Fruit fly (Drosophila melanogaster) whole organism, embryonic: ENCODE results near the gene p23.

ENCODE experiments used
- Atf-2 ChIP-seq: fragments of 200-800 bp; sonication (Bioruptor generic); optimal IDR thresholded peaks from 2 replicates; lab custom pipeline; 2016; ENCODE audit warnings: missing biosample characterization, missing genetic modification characterization
- CG10543 ChIP-seq: fragments of 200-800 bp; sonication (Bioruptor generic); optimal IDR thresholded peaks from 3 replicates; lab custom pipeline; 2017; ENCODE audit warnings: missing biosample characterization, mild to moderate bottlenecking, missing genetic modification characterization, moderate library complexity
- CG11456 ChIP-seq: fragments of 200-800 bp; sonication (Bioruptor generic); IDR thresholded peaks from 3 replicates; pipeline ENCODE4 v1.3.6; 2022; ENCODE audit warnings: missing biosample characterization, missing genetic modification characterization
- CG11723 ChIP-seq: fragments of 200-800 bp; sonication (Bioruptor generic); optimal IDR thresholded peaks from 2 replicates; lab custom pipeline; 2017; ENCODE audit warnings: missing biosample characterization, mild to moderate bottlenecking, missing genetic modification characterization
- CG12391 ChIP-seq: fragments of 200-800 bp; sonication (Bioruptor generic); optimal IDR thresholded peaks from 3 replicates; lab custom pipeline; 2018; ENCODE audit warnings: missing biosample characterization, mild to moderate bottlenecking, missing genetic modification characterization, moderate library complexity
- CG12659 ChIP-seq: fragments of 200-800 bp; sonication (Bioruptor generic); optimal IDR thresholded peaks from 3 replicates; lab custom pipeline; 2017; ENCODE audit warnings: mild to moderate bottlenecking, missing biosample characterization, missing genetic modification reagents, missing genetic modification characterization
- CG12744 ChIP-seq: fragments of 200-800 bp; sonication (Bioruptor generic); optimal IDR thresholded peaks from 2 replicates; lab custom pipeline; 2016; ENCODE audit warnings: missing biosample characterization, missing genetic modification characterization
- CG13424 ChIP-seq: fragments of 200-800 bp; sonication (Bioruptor generic); optimal IDR thresholded peaks from 2 replicates; lab custom pipeline; 2019; ENCODE audit warnings: missing biosample characterization, mild to moderate bottlenecking, missing genetic modification characterization, moderate library complexity
- CG15601 ChIP-seq: fragments of 200-800 bp; sonication (Bioruptor generic); optimal IDR thresholded peaks from 3 replicates; lab custom pipeline; 2019; ENCODE audit warnings: missing biosample characterization, mild to moderate bottlenecking, missing genetic modification characterization, moderate library complexity
- CG17568 ChIP-seq: fragments of 200-800 bp; sonication (Bioruptor generic); optimal IDR thresholded peaks from 2 replicates; lab custom pipeline; 2018; ENCODE audit warnings: missing biosample characterization, mild to moderate bottlenecking, missing genetic modification characterization, moderate library complexity
- CG3281 ChIP-seq: fragments of 200-800 bp; sonication (Bioruptor generic); optimal IDR thresholded peaks from 3 replicates; lab custom pipeline; 2017; ENCODE audit warnings: missing biosample characterization, mild to moderate bottlenecking, missing genetic modification characterization
- CG34224 ChIP-seq: fragments of 200-800 bp; sonication (Bioruptor generic); IDR thresholded peaks from 3 replicates; pipeline ENCODE4 v1.3.6; 2022; ENCODE audit warnings: missing biosample characterization, missing genetic modification characterization; ENCODE audit not compliant: partially characterized antibody
- CG43689 ChIP-seq: fragments of 200-800 bp; sonication (Bioruptor generic); IDR thresholded peaks from 2 replicates; pipeline ENCODE4 v1.3.6; 2022; ENCODE audit warnings: missing biosample characterization, missing genetic modification characterization
- CG4424 ChIP-seq: fragments of 200-800 bp; sonication (Bioruptor generic); optimal IDR thresholded peaks from 3 replicates; lab custom pipeline; 2016; ENCODE audit warnings: missing biosample characterization, missing genetic modification characterization
- CG4707 ChIP-seq: fragments of 200-800 bp; sonication (Bioruptor generic); optimal IDR thresholded peaks from 2 replicates; lab custom pipeline; 2018; ENCODE audit warnings: missing biosample characterization, mild to moderate bottlenecking, missing genetic modification characterization, moderate library complexity
- CG4730 ChIP-seq: fragments of 200-800 bp; sonication (Bioruptor generic); IDR thresholded peaks from 2 replicates; pipeline ENCODE4 v1.3.6; 2022; ENCODE audit warnings: missing biosample characterization, missing genetic modification characterization
- CG6791 ChIP-seq: fragments of 200-800 bp; sonication (Bioruptor generic); IDR thresholded peaks from 3 replicates; pipeline ENCODE4 v1.3.6; 2022; ENCODE audit warnings: missing biosample characterization, missing genetic modification characterization; ENCODE audit not compliant: partially characterized antibody
- CG7271 ChIP-seq: fragments of 200-800 bp; sonication (Bioruptor generic); optimal IDR thresholded peaks from 2 replicates; lab custom pipeline; 2018; ENCODE audit warnings: missing biosample characterization, mild to moderate bottlenecking, missing genetic modification characterization, moderate library complexity
- CG8281 ChIP-seq: fragments of 200-800 bp; sonication (Bioruptor generic); optimal IDR thresholded peaks from 2 replicates; lab custom pipeline; 2018; ENCODE audit warnings: missing biosample characterization, mild to moderate bottlenecking, missing genetic modification characterization, moderate library complexity
- CoRest ChIP-seq: fragments of 200-800 bp; sonication (Bioruptor generic); optimal IDR thresholded peaks from 3 replicates; lab custom pipeline; 2018; ENCODE audit warnings: missing biosample characterization, mild to moderate bottlenecking, missing genetic modification characterization, moderate library complexity
- Dad ChIP-seq: fragments of 200-800 bp; sonication (Bioruptor generic); optimal IDR thresholded peaks from 3 replicates; lab custom pipeline; 2016; ENCODE audit warnings: missing biosample characterization, missing genetic modification characterization
- Dip3 ChIP-seq: fragments of 200-800 bp; sonication (Bioruptor generic); optimal IDR thresholded peaks from 3 replicates; lab custom pipeline; 2016; ENCODE audit warnings: missing biosample characterization, missing genetic modification characterization
- Fer3 ChIP-seq: fragments of 200-800 bp; sonication (Bioruptor generic); optimal IDR thresholded peaks from 2 replicates; lab custom pipeline; 2018; ENCODE audit warnings: missing biosample characterization, mild to moderate bottlenecking, missing genetic modification characterization, moderate library complexity
- GATAe ChIP-seq: fragments of 200-800 bp; sonication (Bioruptor generic); conservative IDR thresholded peaks from 2 replicates; pipeline ENCODE4 v1.3.6; 2022; ENCODE audit warnings: missing biosample characterization, missing genetic modification characterization
- H2.0 ChIP-seq: fragments of 200-800 bp; sonication (Bioruptor generic); IDR thresholded peaks from 2 replicates; pipeline ENCODE4 v1.3.6; 2022; ENCODE audit warnings: missing biosample characterization, missing genetic modification characterization
- Hr51 ChIP-seq, 2 experiments: fragments of 200-800 bp; sonication (Bioruptor generic); optimal IDR thresholded peaks; 2 replicates in 1 of 2; 3 replicates in 1 of 2; lab custom pipeline; 2016 to 2018; ENCODE audit warnings: missing biosample characterization in 2 of 2, missing genetic modification characterization in 2 of 2, mild to moderate bottlenecking in 1 of 2, moderate library complexity in 1 of 2
- MESR4 ChIP-seq: fragments of 200-800 bp; sonication (Bioruptor generic); optimal IDR thresholded peaks from 2 replicates; lab custom pipeline; 2018; ENCODE audit warnings: missing biosample characterization, mild to moderate bottlenecking, missing genetic modification characterization, moderate library complexity
- Nf-YC ChIP-seq: fragments of 200-800 bp; optimal IDR thresholded peaks from 3 replicates; lab custom pipeline; 2019; ENCODE audit warnings: missing biosample characterization, mild to moderate bottlenecking, missing genetic modification characterization, moderate library complexity
- Sry-δ ChIP-seq: fragments of 200-800 bp; sonication (Bioruptor generic); optimal IDR thresholded peaks from 2 replicates; lab custom pipeline; 2016; ENCODE audit warnings: missing biosample characterization, missing genetic modification characterization
- Taf1 ChIP-seq: fragments of 200-800 bp; sonication (Bioruptor generic); IDR thresholded peaks from 2 replicates; pipeline ENCODE4 v1.3.6; 2022; ENCODE audit warnings: missing biosample characterization, missing genetic modification characterization
- ab ChIP-seq: fragments of 200-800 bp; sonication (Bioruptor generic); optimal IDR thresholded peaks from 2 replicates; lab custom pipeline; 2016; ENCODE audit warnings: missing biosample characterization, missing genetic modification characterization
- cwo ChIP-seq: fragments of 200-800 bp; sonication (Bioruptor generic); optimal IDR thresholded peaks from 3 replicates; lab custom pipeline; 2017; ENCODE audit warnings: missing biosample characterization, missing genetic modification characterization, mild to moderate bottlenecking, moderate library complexity, missing genetic modification reagents
- exex ChIP-seq: fragments of 200-800 bp; sonication (Bioruptor generic); optimal IDR thresholded peaks from 4 replicates; lab custom pipeline; 2018; ENCODE audit warnings: missing biosample characterization, mild to moderate bottlenecking, missing genetic modification characterization, moderate library complexity
- fd64A ChIP-seq: fragments of 200-800 bp; sonication (Bioruptor generic); optimal IDR thresholded peaks from 3 replicates; lab custom pipeline; 2018; ENCODE audit warnings: missing biosample characterization, mild to moderate bottlenecking, missing genetic modification characterization
- fd96Cb ChIP-seq: fragments of 200-800 bp; sonication (Bioruptor generic); optimal IDR thresholded peaks from 2 replicates; lab custom pipeline; 2018; ENCODE audit warnings: missing biosample characterization, mild to moderate bottlenecking, missing genetic modification characterization, moderate library complexity
- gce ChIP-seq: fragments of 200-800 bp; sonication (Bioruptor generic); IDR thresholded peaks from 3 replicates; pipeline ENCODE4 v1.3.6; 2022; ENCODE audit warnings: missing biosample characterization, missing genetic modification characterization
- her ChIP-seq: fragments of 200-800 bp; sonication (Bioruptor generic); optimal IDR thresholded peaks from 2 replicates; lab custom pipeline; 2016; ENCODE audit warnings: missing biosample characterization, missing genetic modification characterization
- jumu ChIP-seq: fragments of 200-800 bp; sonication (Bioruptor generic); optimal IDR thresholded peaks from 3 replicates; lab custom pipeline; 2016; ENCODE audit warnings: missing biosample characterization, missing genetic modification characterization
- kni ChIP-seq: fragments of 200-800 bp; sonication (Bioruptor generic); optimal IDR thresholded peaks from 3 replicates; lab custom pipeline; 2017; ENCODE audit warnings: mild to moderate bottlenecking, missing biosample characterization, missing genetic modification reagents, missing genetic modification characterization
- oc ChIP-seq: fragments of 200-800 bp; sonication (Bioruptor generic); optimal IDR thresholded peaks from 2 replicates; lab custom pipeline; 2018; ENCODE audit warnings: missing biosample characterization, mild to moderate bottlenecking, missing genetic modification characterization, moderate library complexity
- onecut ChIP-seq: fragments of 200-800 bp; sonication (Bioruptor generic); IDR thresholded peaks from 2 replicates; pipeline ENCODE4 v1.3.6; 2022; ENCODE audit warnings: missing biosample characterization, missing genetic modification characterization
- psq ChIP-seq: fragments of 200-800 bp; sonication (Bioruptor generic); optimal IDR thresholded peaks from 2 replicates; lab custom pipeline; 2017; ENCODE audit warnings: missing biosample characterization, missing genetic modification characterization
- pum ChIP-seq: fragments of 200-800 bp; sonication (Bioruptor generic); optimal IDR thresholded peaks from 2 replicates; lab custom pipeline; 2016; ENCODE audit warnings: missing biosample characterization, missing genetic modification characterization
- repo ChIP-seq: fragments of 200-800 bp; sonication (Bioruptor generic); optimal IDR thresholded peaks from 2 replicates; lab custom pipeline; 2016; ENCODE audit warnings: missing biosample characterization, missing genetic modification characterization
- sd ChIP-seq: fragments of 200-800 bp; sonication (Bioruptor generic); optimal IDR thresholded peaks from 3 replicates; lab custom pipeline; 2018; ENCODE audit warnings: missing biosample characterization, mild to moderate bottlenecking, missing genetic modification characterization, moderate library complexity
- tgo ChIP-seq: fragments of 200-800 bp; sonication (Bioruptor generic); IDR thresholded peaks from 3 replicates; pipeline ENCODE4 v1.3.6; 2022; ENCODE audit warnings: missing biosample characterization, missing genetic modification characterization
- tio ChIP-seq: fragments of 200-800 bp; sonication (Bioruptor generic); optimal IDR thresholded peaks from 2 replicates; lab custom pipeline; 2017; ENCODE audit warnings: missing biosample characterization, missing genetic modification characterization, inconsistent platforms
- ttk ChIP-seq: fragments of 200-800 bp; sonication (Bioruptor generic); IDR thresholded peaks from 2 replicates; pipeline ENCODE4 v2.1.2; 2022; ENCODE audit warnings: missing biosample characterization, missing genetic modification characterization
- twi ChIP-seq: fragments of 200-800 bp; optimal IDR thresholded peaks from 2 replicates; lab custom pipeline; 2019; ENCODE audit warnings: missing biosample characterization, mild to moderate bottlenecking, missing genetic modification characterization, moderate library complexity
- wek ChIP-seq: fragments of 200-800 bp; sonication (Bioruptor generic); optimal IDR thresholded peaks from 3 replicates; lab custom pipeline; 2018; ENCODE audit warnings: missing biosample characterization, mild to moderate bottlenecking, missing genetic modification characterization, moderate library complexity
- z ChIP-seq: fragments of 200-800 bp; sonication (Bioruptor generic); IDR thresholded peaks from 3 replicates; pipeline ENCODE4 v1.3.6; 2022; ENCODE audit warnings: missing biosample characterization, missing genetic modification characterization

p23 gene

DNA sequence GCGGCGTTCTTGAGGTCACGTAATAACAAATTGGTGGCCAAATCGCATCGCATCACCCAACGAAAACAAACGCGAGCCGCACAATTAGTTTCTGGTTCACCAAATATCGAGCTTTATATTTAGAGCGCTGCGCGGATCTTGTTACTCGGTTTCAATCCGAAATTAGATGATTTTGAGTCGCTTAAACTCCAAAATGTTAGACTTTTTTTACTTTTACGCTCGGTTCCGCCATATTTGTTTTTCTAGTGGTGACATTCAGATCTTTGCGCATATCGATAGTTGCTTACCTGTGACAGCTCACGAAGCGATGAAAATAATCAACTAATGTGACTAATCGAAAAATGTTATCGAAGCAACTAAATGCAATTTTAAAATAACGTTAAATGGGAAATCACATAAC is 40.4 kb upstream of the p23 start, which contains the start of gene Scm (continued):
- TF ChIP-seq Taf1 (GFP tag; lab: Robert Waterston, UW) = no peak
- TF ChIP-seq kni (GFP tag; lab: Kevin White, UChicago) = peak; percentile 31
- TF ChIP-seq oc (tag; lab: Kevin White, UChicago) = no peak
- no peak for TF ChIP-seq pum
- TF ChIP-seq Fer3 (tag; lab: Kevin White, UChicago) = no peak
- no peak for TF ChIP-seq fd96Cb (tag; lab: Kevin White, UChicago)
- no peak for TF ChIP-seq CG43689 (GFP tag; lab: Robert Waterston, UW)
- TF ChIP-seq CG4707 = no peak
- TF ChIP-seq ab (GFP tag; lab: Kevin White, UChicago) = no peak
- no peak for TF ChIP-seq wek (GFP tag; lab: Kevin White, UChicago)
- no peak for TF ChIP-seq her (GFP tag; lab: Kevin White, UChicago)
- no peak for TF ChIP-seq tgo (GFP tag; lab: Robert Waterston, UW)
- TF ChIP-seq Dip3 = no peak
- TF ChIP-seq CG13424 (tag; lab: Kevin White, UChicago) = peak; percentile 3
- TF ChIP-seq Atf-2 (GFP tag; lab: Kevin White, UChicago) = no peak
- peak; percentile 79 for TF ChIP-seq CG12659
- TF ChIP-seq CG4730 (GFP tag; lab: Robert Waterston, UW) = no peak
- peak; percentile 82 for TF ChIP-seq MESR4 (GFP tag; lab: Kevin White, UChicago)
- no peak for TF ChIP-seq CG11456
- TF ChIP-seq CG7271 (tag; lab: Kevin White, UChicago) = no peak
- no peak for TF ChIP-seq CG11723 (GFP tag; lab: Kevin White, UChicago)
- no peak for TF ChIP-seq z
- TF ChIP-seq CG4424 (GFP tag; lab: Kevin White, UChicago) = no peak
- peak; percentile 22 for TF ChIP-seq exex (tag; lab: Kevin White, UChicago)
- peak; percentile 91 for TF ChIP-seq CG34224 (GFP tag; lab: Robert Waterston, UW)
- no peak for TF ChIP-seq ttk (GFP tag; lab: Robert Waterston, UW)
- TF ChIP-seq CG10543 = no peak
- peak; percentile 63 for TF ChIP-seq Nf-YC (tag; lab: Kevin White, UChicago)
- no peak for TF ChIP-seq CoRest (tag; lab: Kevin White, UChicago)
- no peak for TF ChIP-seq sd (tag; lab: Kevin White, UChicago)
- TF ChIP-seq H2.0 (GFP tag; lab: Robert Waterston, UW) = no peak
- TF ChIP-seq GATAe (GFP tag; lab: Robert Waterston, UW) = no peak
- TF ChIP-seq CG8281 = no peak
- TF ChIP-seq repo (GFP tag; lab: Kevin White, UChicago) = no peak
- no peak for TF ChIP-seq tio (GFP tag; lab: Kevin White, UChicago)
- TF ChIP-seq Sry-δ (GFP tag; lab: Kevin White, UChicago) = peak; percentile 97
- no peak for TF ChIP-seq psq (GFP tag; lab: Kevin White, UChicago)
- TF ChIP-seq Hr51 (GFP tag; optimal IDR thresholded peaks at IDR 0.05; lab: Kevin White, UChicago) = no peak
- no peak for TF ChIP-seq fd64A (GFP tag; lab: Kevin White, UChicago)
- no peak for TF ChIP-seq CG12744
- TF ChIP-seq Dad (GFP tag; lab: Kevin White, UChicago) = no peak
- peak; percentile 97 for TF ChIP-seq CG6791
- no peak for TF ChIP-seq CG17568 (GFP tag; lab: Kevin White, UChicago)
- no peak for TF ChIP-seq twi (tag; lab: Kevin White, UChicago)
- TF ChIP-seq jumu (GFP tag; lab: Kevin White, UChicago) = no peak
- peak; percentile 34 for TF ChIP-seq CG12391 (tag; lab: Kevin White, UChicago)
- no peak for TF ChIP-seq gce
- peak; percentile 28 for TF ChIP-seq CG15601 (tag; lab: Kevin White, UChicago)
- TF ChIP-seq CG3281 = no peak
- no peak for TF ChIP-seq onecut (GFP tag; lab: Robert Waterston, UW)
- no peak for TF ChIP-seq cwo (GFP tag; lab: Kevin White, UChicago)
